Fruit fly (Drosophila melanogaster) whole organism, embryonic: Measurements from ENCODE around the gene sunn.
A peak's percentile ranks its signal among the peaks of the same experiment; 100 is the strongest.

Experiments used
- Abd-B ChIP-seq: fragments of 200-800 bp; sonication (Bioruptor generic); optimal IDR thresholded peaks from 2 replicates; lab custom pipeline; 2018; ENCODE audit warnings: missing biosample characterization, mild to moderate bottlenecking, missing genetic modification characterization, moderate library complexity
- Ada2b ChIP-seq: fragments of 200-800 bp; sonication (Bioruptor generic); IDR thresholded peaks from 2 replicates; pipeline ENCODE4 v1.3.6; 2022; ENCODE audit warnings: missing biosample characterization, missing genetic modification characterization
- B-H2 ChIP-seq: fragments of 200-800 bp; sonication (Bioruptor generic); optimal IDR thresholded peaks from 2 replicates; lab custom pipeline; 2018; ENCODE audit warnings: missing biosample characterization, mild to moderate bottlenecking, missing genetic modification characterization
- CG11398 ChIP-seq: fragments of 200-800 bp; sonication (Bioruptor generic); optimal IDR thresholded peaks from 2 replicates; lab custom pipeline; 2016; ENCODE audit warnings: missing biosample characterization, missing genetic modification characterization
- CG12659 ChIP-seq: fragments of 200-800 bp; sonication (Bioruptor generic); optimal IDR thresholded peaks from 3 replicates; lab custom pipeline; 2017; ENCODE audit warnings: mild to moderate bottlenecking, missing biosample characterization, missing genetic modification reagents, missing genetic modification characterization
- CG13424 ChIP-seq: fragments of 200-800 bp; sonication (Bioruptor generic); optimal IDR thresholded peaks from 2 replicates; lab custom pipeline; 2019; ENCODE audit warnings: missing biosample characterization, mild to moderate bottlenecking, missing genetic modification characterization, moderate library complexity
- CG13775 ChIP-seq: fragments of 200-800 bp; sonication (Bioruptor generic); optimal IDR thresholded peaks from 3 replicates; lab custom pipeline; 2017; ENCODE audit warnings: missing biosample characterization, mild to moderate bottlenecking, missing genetic modification characterization
- CG14860 ChIP-seq: fragments of 200-800 bp; sonication (Bioruptor generic); IDR thresholded peaks from 3 replicates; pipeline ENCODE4 v1.3.6; 2022; ENCODE audit warnings: missing biosample characterization, missing genetic modification characterization; ENCODE audit not compliant: partially characterized antibody
- CG16779 ChIP-seq: fragments of 200-800 bp; sonication (Bioruptor generic); IDR thresholded peaks from 2 replicates; pipeline ENCODE4 v1.3.6; 2022; ENCODE audit warnings: missing biosample characterization, missing genetic modification characterization
- CG17612 ChIP-seq: fragments of 200-800 bp; sonication (Bioruptor generic); IDR thresholded peaks from 2 replicates; pipeline ENCODE4 v1.3.6; 2022; ENCODE audit warnings: missing biosample characterization, missing genetic modification characterization
- CG18262 ChIP-seq: fragments of 200-800 bp; optimal IDR thresholded peaks from 3 replicates; lab custom pipeline; 2019; ENCODE audit warnings: missing biosample characterization, mild to moderate bottlenecking, missing genetic modification characterization, moderate library complexity
- CG18764 ChIP-seq: fragments of 200-800 bp; sonication (Bioruptor generic); optimal IDR thresholded peaks from 3 replicates; lab custom pipeline; 2016; ENCODE audit warnings: missing biosample characterization, missing genetic modification characterization
- CG2712 ChIP-seq: fragments of 200-800 bp; optimal IDR thresholded peaks from 3 replicates; lab custom pipeline; 2019; ENCODE audit warnings: missing biosample characterization, mild to moderate bottlenecking, missing genetic modification characterization, moderate library complexity
- CG2889 ChIP-seq: fragments of 200-800 bp; sonication (Bioruptor generic); IDR thresholded peaks from 3 replicates; pipeline ENCODE4 v1.3.6; 2022; ENCODE audit warnings: missing biosample characterization, missing genetic modification characterization
- CG34224 ChIP-seq: fragments of 200-800 bp; sonication (Bioruptor generic); IDR thresholded peaks from 3 replicates; pipeline ENCODE4 v1.3.6; 2022; ENCODE audit warnings: missing biosample characterization, missing genetic modification characterization; ENCODE audit not compliant: partially characterized antibody
- CG34422 ChIP-seq: fragments of 200-800 bp; sonication (Bioruptor generic); IDR thresholded peaks from 3 replicates; pipeline ENCODE4 v1.3.6; 2022; ENCODE audit warnings: missing biosample characterization, missing genetic modification characterization
- CG3995 ChIP-seq: fragments of 200-800 bp; sonication (Bioruptor generic); optimal IDR thresholded peaks from 3 replicates; lab custom pipeline; 2016; ENCODE audit warnings: missing biosample characterization, missing genetic modification characterization
- CG8290 ChIP-seq, 3 experiments: fragments of 200-800 bp; sonication (Bioruptor generic); optimal IDR thresholded peaks; 2 replicates each; lab custom pipeline; 2016 to 2019; ENCODE audit warnings: missing biosample characterization in 3 of 3, missing genetic modification characterization in 3 of 3, mild to moderate bottlenecking in 2 of 3, moderate library complexity in 1 of 3
- CG9215 ChIP-seq: fragments of 200-800 bp; sonication (Bioruptor generic); IDR thresholded peaks from 2 replicates; pipeline ENCODE4 v1.3.6; 2022; ENCODE audit warnings: missing biosample characterization, missing genetic modification characterization
- CG9727 ChIP-seq: fragments of 200-800 bp; sonication (Bioruptor generic); optimal IDR thresholded peaks from 3 replicates; lab custom pipeline; 2017; ENCODE audit warnings: missing biosample characterization, mild to moderate bottlenecking, missing genetic modification characterization
- CG9797 ChIP-seq: fragments of 200-800 bp; sonication (Bioruptor generic); optimal IDR thresholded peaks from 3 replicates; lab custom pipeline; 2018; ENCODE audit warnings: missing biosample characterization, mild to moderate bottlenecking, missing genetic modification characterization
- CG9932 ChIP-seq: fragments of 200-800 bp; sonication (Bioruptor generic); IDR thresholded peaks from 2 replicates; pipeline ENCODE4 v1.3.6; 2022; ENCODE audit warnings: missing biosample characterization, missing genetic modification characterization
- Dek ChIP-seq: fragments of 200-800 bp; sonication (Bioruptor generic); optimal IDR thresholded peaks from 3 replicates; lab custom pipeline; 2019; ENCODE audit warnings: missing biosample characterization, mild to moderate bottlenecking, missing genetic modification characterization, moderate library complexity
- Dll ChIP-seq: fragments of 200-800 bp; sonication (Bioruptor generic); IDR thresholded peaks from 4 replicates; pipeline ENCODE4 v1.3.6; 2022; ENCODE audit warnings: missing biosample characterization, missing genetic modification characterization; ENCODE audit not compliant: partially characterized antibody
- Dp ChIP-seq: fragments of 200-800 bp; sonication (Bioruptor generic); optimal IDR thresholded peaks from 2 replicates; lab custom pipeline; 2018; ENCODE audit warnings: missing biosample characterization, mild to moderate bottlenecking, missing genetic modification characterization, moderate library complexity
- Ets97D ChIP-seq: fragments of 200-800 bp; sonication (Bioruptor generic); optimal IDR thresholded peaks from 3 replicates; lab custom pipeline; 2016; ENCODE audit warnings: missing biosample characterization, missing genetic modification characterization
- Fer2 ChIP-seq: fragments of 200-800 bp; sonication (Bioruptor generic); optimal IDR thresholded peaks from 2 replicates; lab custom pipeline; 2018; ENCODE audit warnings: missing biosample characterization, mild to moderate bottlenecking, missing genetic modification characterization, moderate library complexity
- GATAe ChIP-seq: fragments of 200-800 bp; sonication (Bioruptor generic); conservative IDR thresholded peaks from 2 replicates; pipeline ENCODE4 v1.3.6; 2022; ENCODE audit warnings: missing biosample characterization, missing genetic modification characterization
- Max ChIP-seq: fragments of 200-800 bp; sonication (Bioruptor generic); optimal IDR thresholded peaks from 2 replicates; lab custom pipeline; 2016; ENCODE audit warnings: missing biosample characterization, mild to moderate bottlenecking, missing genetic modification characterization
- Poxn ChIP-seq: fragments of 200-800 bp; sonication (Bioruptor generic); IDR thresholded peaks from 2 replicates; pipeline ENCODE4 v1.3.6; 2022; ENCODE audit warnings: missing biosample characterization, missing genetic modification characterization
- Sry-β ChIP-seq: fragments of 200-800 bp; sonication (Bioruptor generic); optimal IDR thresholded peaks from 2 replicates; lab custom pipeline; 2018; ENCODE audit warnings: missing biosample characterization, mild to moderate bottlenecking, missing genetic modification characterization, moderate library complexity
- Ssrp ChIP-seq: fragments of 200-800 bp; sonication (Bioruptor generic); optimal IDR thresholded peaks from 2 replicates; lab custom pipeline; 2018; ENCODE audit warnings: missing biosample characterization, mild to moderate bottlenecking, missing genetic modification characterization, moderate library complexity
- Taf1 ChIP-seq: fragments of 200-800 bp; sonication (Bioruptor generic); IDR thresholded peaks from 2 replicates; pipeline ENCODE4 v1.3.6; 2022; ENCODE audit warnings: missing biosample characterization, missing genetic modification characterization
- ac ChIP-seq: fragments of 200-800 bp; sonication (Bioruptor generic); optimal IDR thresholded peaks from 3 replicates; lab custom pipeline; 2017; ENCODE audit warnings: missing biosample characterization, mild to moderate bottlenecking, missing genetic modification characterization
- bbx ChIP-seq: fragments of 200-800 bp; sonication (Bioruptor generic); IDR thresholded peaks from 2 replicates; pipeline ENCODE4 v1.3.6; 2022; ENCODE audit warnings: missing biosample characterization, missing genetic modification characterization; ENCODE audit not compliant: partially characterized antibody
- bsh ChIP-seq, 2 experiments: fragments of 200-800 bp; sonication (Bioruptor generic); optimal IDR thresholded peaks; 2 replicates each; lab custom pipeline; 2017 to 2018; ENCODE audit warnings: mild to moderate bottlenecking in 2 of 2, missing biosample characterization in 2 of 2, missing genetic modification characterization in 2 of 2, moderate library complexity in 1 of 2
- chn ChIP-seq: fragments of 200-800 bp; sonication (Bioruptor generic); optimal IDR thresholded peaks from 2 replicates; lab custom pipeline; 2016; ENCODE audit warnings: missing biosample characterization, missing genetic modification characterization
- da ChIP-seq: fragments of 200-800 bp; sonication (Bioruptor generic); optimal IDR thresholded peaks from 2 replicates; lab custom pipeline; 2016; ENCODE audit warnings: missing biosample characterization, missing genetic modification characterization
- dmrt11E ChIP-seq: fragments of 200-800 bp; sonication (Bioruptor generic); optimal IDR thresholded peaks from 3 replicates; lab custom pipeline; 2018; ENCODE audit warnings: missing biosample characterization, mild to moderate bottlenecking, missing genetic modification characterization, moderate library complexity
- eyg ChIP-seq: fragments of 200-800 bp; sonication (Bioruptor generic); optimal IDR thresholded peaks from 3 replicates; lab custom pipeline; 2016; ENCODE audit warnings: missing biosample characterization, missing genetic modification characterization
- her ChIP-seq: fragments of 200-800 bp; sonication (Bioruptor generic); optimal IDR thresholded peaks from 2 replicates; lab custom pipeline; 2016; ENCODE audit warnings: missing biosample characterization, missing genetic modification characterization
- ken ChIP-seq: fragments of 200-800 bp; sonication (Bioruptor generic); IDR thresholded peaks from 3 replicates; pipeline ENCODE4 v1.3.6; 2022; ENCODE audit warnings: missing biosample characterization, missing genetic modification characterization
- sc ChIP-seq, 3 experiments: fragments of >200 bp in 2 of 3; fragments of 200-800 bp in 1 of 3; sonication (Bioruptor generic) in 1 of 3; optimal IDR thresholded peaks; 2 replicates in 2 of 3; 3 replicates in 1 of 3; lab custom pipeline; 2017; ENCODE audit warnings: mild to moderate bottlenecking in 1 of 3, missing biosample characterization in 1 of 3, missing genetic modification characterization in 1 of 3, missing genetic modification reagents in 1 of 3
- scrt ChIP-seq: fragments of 200-800 bp; sonication (Bioruptor generic); optimal IDR thresholded peaks from 2 replicates; lab custom pipeline; 2018; ENCODE audit warnings: missing biosample characterization, mild to moderate bottlenecking, missing genetic modification characterization, moderate library complexity
- slp2 ChIP-seq: fragments of 200-800 bp; sonication (Bioruptor generic); optimal IDR thresholded peaks from 2 replicates; lab custom pipeline; 2016; ENCODE audit warnings: missing biosample characterization, missing genetic modification characterization
- tna ChIP-seq: fragments of 200-800 bp; sonication (Bioruptor generic); IDR thresholded peaks from 2 replicates; pipeline ENCODE4 v1.3.6; 2022; ENCODE audit warnings: missing biosample characterization, missing genetic modification characterization; ENCODE audit not compliant: partially characterized antibody
- vvl ChIP-seq: fragments of 200-800 bp; sonication (Bioruptor generic); IDR thresholded peaks from 2 replicates; pipeline ENCODE4 v1.3.6; 2022; ENCODE audit warnings: missing biosample characterization, missing genetic modification characterization

Gene sunn

DNA sequence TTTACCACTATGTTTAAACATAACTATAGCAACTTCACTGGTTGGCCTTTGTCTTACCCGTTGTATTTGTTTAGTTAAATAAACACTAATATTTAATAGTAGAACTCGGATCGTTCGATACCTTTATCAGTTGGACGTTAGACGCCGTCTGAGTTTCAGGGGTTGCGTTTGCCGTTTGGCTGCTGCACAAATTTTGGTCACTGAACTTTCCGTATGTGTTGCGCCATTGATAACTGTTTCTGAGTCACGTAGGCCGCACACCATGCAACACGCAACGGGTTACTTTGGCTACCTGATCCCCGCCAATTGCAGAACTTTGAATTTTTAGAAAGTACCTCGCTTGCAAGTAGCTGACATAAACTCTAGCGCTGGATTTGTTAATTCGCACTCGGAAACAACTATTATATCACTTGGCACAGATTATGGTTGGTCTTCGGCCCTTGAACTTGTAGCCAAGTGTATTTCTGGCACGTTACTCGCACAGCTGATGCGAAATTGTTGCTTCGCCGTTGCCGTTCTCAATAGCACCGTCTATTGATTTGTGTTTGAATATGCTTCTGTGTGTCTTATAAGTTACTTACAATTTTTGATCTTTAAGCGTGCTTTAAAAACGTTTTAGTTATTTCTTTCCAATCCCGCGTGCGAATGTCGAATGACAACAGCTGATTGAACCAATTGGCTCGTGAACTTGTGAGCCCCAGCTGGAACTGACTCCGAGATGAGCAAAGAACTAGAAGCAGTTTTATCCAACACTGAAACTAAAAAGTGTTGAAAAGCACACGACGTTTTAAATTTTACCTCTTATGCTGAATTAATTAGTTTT, 31.6 kb upstream of the sunn start, which contains the start of gene Dph1 (continued):
- TF ChIP-seq CG34422 (GFP tag; lab: Robert Waterston, UW) (peak; percentile 93), Ssrp (tag; lab: Kevin White, UChicago) (peak; percentile 85), chn (peak; percentile 81), Ada2b (GFP tag; lab: Robert Waterston, UW) (peak; percentile 85), CG9932 (GFP tag; lab: Robert Waterston, UW) (peak; percentile 8; the same call in 1 of the 2 replicates), CG18764 (GFP tag; lab: Kevin White, UChicago) (peak; percentile 42), CG11398 (GFP tag; lab: Kevin White, UChicago) (peak; percentile 72), Fer2 (tag; lab: Kevin White, UChicago) (no peak), Max (GFP tag; lab: Kevin White, UChicago) (peak; percentile 46), Poxn (GFP tag; lab: Robert Waterston, UW) (0 out of 2 replicates have a peak, but pooled peaks have one; percentile 19), CG9797 (GFP tag; lab: Kevin White, UChicago) (peak; percentile 40), vvl (GFP tag; lab: Robert Waterston, UW) (peak; percentile 85), CG13424 (tag; lab: Kevin White, UChicago) (peak; percentile 80), CG13775 (GFP tag; lab: Kevin White, UChicago) (peak; percentile 78), sc (optimal IDR thresholded peaks at IDR 0.05; lab: Kevin White, UChicago) (no peak), sc (GFP tag; optimal IDR thresholded peaks at IDR 0.05; lab: Kevin White, UChicago) (peak; percentile 52), CG2712 (tag; lab: Kevin White, UChicago) (peak; percentile 89), scrt (GFP tag; lab: Kevin White, UChicago) (peak; percentile 88), CG12659 (GFP tag; lab: Kevin White, UChicago) (peak; percentile 89), bbx (GFP tag; lab: Robert Waterston, UW) (peak; percentile 57), Abd-B (GFP tag; lab: Kevin White, UChicago) (no peak), Taf1 (GFP tag; lab: Robert Waterston, UW) (peak; percentile 68), CG8290 (GFP tag; optimal IDR thresholded peaks at IDR 0.05; lab: Kevin White, UChicago) (peak; percentile 66), CG8290 (tag; optimal IDR thresholded peaks at IDR 0.05; lab: Kevin White, UChicago) (peak in 1 of 2 experiments; percentile 96), CG3995 (GFP tag; lab: Kevin White, UChicago) (peak; percentile 76), Ets97D (GFP tag; lab: Kevin White, UChicago) (peak; percentile 90), CG17612 (peak; percentile 74; the same call in 1 of the 2 replicates), tna (GFP tag; lab: Robert Waterston, UW) (no peak; the same call in 1 of the 2 replicates), da (GFP tag; lab: Kevin White, UChicago) (peak; percentile 54), eyg (GFP tag; lab: Kevin White, UChicago) (peak; percentile 80), CG14860 (no peak), slp2 (GFP tag; lab: Kevin White, UChicago) (peak; percentile 82), ken (GFP tag; lab: Robert Waterston, UW) (peak; percentile 89), CG9727 (peak; percentile 90), her (GFP tag; lab: Kevin White, UChicago) (peak; percentile 81), CG34224 (GFP tag; lab: Robert Waterston, UW) (peak; percentile 64), GATAe (GFP tag; lab: Robert Waterston, UW) (no peak), ac (GFP tag; lab: Kevin White, UChicago) (peak; percentile 48), Dp (peak; percentile 86), CG16779 (GFP tag; lab: Robert Waterston, UW) (peak; percentile 68), bsh (GFP tag; optimal IDR thresholded peaks at IDR 0.05; lab: Kevin White, UChicago) (peak; percentile 79 to 89), CG2889 (GFP tag; lab: Robert Waterston, UW) (peak; percentile 97), Sry-β (GFP tag; lab: Kevin White, UChicago) (peak; percentile 36), Dll (GFP tag; lab: Robert Waterston, UW) (peak; percentile 64; the same call in 3 of the 4 replicates), CG9215 (GFP tag; lab: Robert Waterston, UW) (no peak; the same call in 1 of the 2 replicates), CG18262 (peak; percentile 85), dmrt11E (tag; lab: Kevin White, UChicago) (peak; percentile 83), B-H2 (GFP tag; lab: Kevin White, UChicago) (peak; percentile 66), Dek (tag; lab: Kevin White, UChicago) (peak; percentile 67)
